Worm (Caenorhabditis elegans) whole organism, L1 larva: ENCODE measurements around the gene F11D11.12.

Experiments used
- ceh-82 ChIP-seq, 3 experiments: fragments of 150-350 bp in 1 of 3; sonication (generic microtip) in 2 of 3; optimal IDR thresholded peaks; 2 replicates each; lab custom pipeline; 2014 to 2017; ENCODE audit warnings: missing biosample characterization in 3 of 3, missing genetic modification characterization in 3 of 3
- ces-1 ChIP-seq: fragments of 150-350 bp; optimal IDR thresholded peaks from 2 replicates; lab custom pipeline; 2014; ENCODE audit warnings: missing biosample characterization, missing genetic modification reagents, missing genetic modification characterization
- fkh-10 ChIP-seq: sonication (generic microtip); optimal IDR thresholded peaks from 2 replicates; lab custom pipeline; 2017; ENCODE audit warnings: missing biosample characterization, missing genetic modification reagents, missing genetic modification characterization
- hlh-4 ChIP-seq: sonication (generic microtip); optimal IDR thresholded peaks from 2 replicates; lab custom pipeline; 2016; ENCODE audit warnings: mild to moderate bottlenecking, missing genetic modification characterization, missing compliant biosample characterization
- lsy-2 ChIP-seq, 2 experiments: fragments of 150-350 bp; optimal IDR thresholded peaks; 2 replicates each; lab custom pipeline; 2014; ENCODE audit warnings: missing biosample characterization in 2 of 2, missing genetic modification characterization in 2 of 2
- nhr-237 ChIP-seq: fragments of 150-350 bp; optimal IDR thresholded peaks from 2 replicates; lab custom pipeline; 2014; ENCODE audit warnings: missing biosample characterization, missing genetic modification characterization
- nhr-28 ChIP-seq: fragments of 150-350 bp; optimal IDR thresholded peaks from 2 replicates; lab custom pipeline; 2014; ENCODE audit warnings: missing biosample characterization, missing genetic modification characterization
- nhr-76 ChIP-seq: sonication (generic microtip); optimal IDR thresholded peaks from 2 replicates; lab custom pipeline; 2017; ENCODE audit warnings: missing biosample characterization, missing genetic modification characterization
- pax-3 ChIP-seq: fragments of 200-800 bp; sonication (Bioruptor generic); optimal IDR thresholded peaks from 2 replicates; lab custom pipeline; 2018; ENCODE audit warnings: mild to moderate bottlenecking, missing genetic modification characterization, moderate library complexity, missing compliant biosample characterization
- snpc-4 ChIP-seq: fragments of 150-350 bp; optimal IDR thresholded peaks from 2 replicates; lab custom pipeline; 2014; ENCODE audit warnings: missing biosample characterization, missing genetic modification characterization
- sup-37 ChIP-seq: fragments of 200-800 bp; sonication (Bioruptor generic); optimal IDR thresholded peaks from 2 replicates; lab custom pipeline; 2018; ENCODE audit warnings: mild to moderate bottlenecking, missing genetic modification characterization, missing compliant biosample characterization
- unc-86 ChIP-seq: sonication (generic microtip); optimal IDR thresholded peaks from 2 replicates; lab custom pipeline; 2016; ENCODE audit warnings: missing genetic modification characterization, missing compliant biosample characterization
- zip-4 ChIP-seq: fragments of 200-800 bp; sonication (Bioruptor generic); optimal IDR thresholded peaks from 2 replicates; lab custom pipeline; 2018; ENCODE audit warnings: mild to moderate bottlenecking, missing genetic modification characterization, moderate library complexity, missing compliant biosample characterization

DNA sequence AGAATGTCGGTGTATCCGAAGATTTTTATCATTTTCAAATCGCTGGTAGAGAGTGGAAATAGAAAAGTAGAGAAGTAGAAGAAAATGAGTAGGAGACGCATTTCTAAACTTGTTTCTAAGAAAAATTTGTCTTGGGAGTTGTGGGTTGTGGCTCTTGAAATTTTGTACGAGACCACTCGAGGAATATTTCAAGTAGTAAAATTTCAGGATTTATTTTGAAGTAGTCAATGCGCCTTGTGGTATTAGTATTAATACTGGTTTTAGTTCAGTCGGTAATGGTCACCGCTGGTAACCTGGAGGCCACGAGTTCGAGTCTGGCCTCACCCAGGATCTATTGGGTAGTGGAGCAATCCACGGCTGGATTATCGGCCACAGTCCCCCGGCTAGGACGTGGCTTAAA, 1.8 kb downstream of the F11D11.12 start, which contains the start of gene clec-252:
- TF ChIP-seq sup-37 (GFP tag; lab: Kevin White, UChicago) (no peak), ces-1 (GFP tag; lab: Kevin White, UChicago) (no peak), nhr-28 (tag; lab: Kevin White, UChicago) (no peak), nhr-237 (tag; lab: Kevin White, UChicago) (no peak), lsy-2 (tag; optimal IDR thresholded peaks at IDR 0.05; lab: Kevin White, UChicago) (no peak), zip-4 (no peak), fkh-10 (no peak), unc-86 (no peak), ceh-82 (tag; optimal IDR thresholded peaks at IDR 0.05; lab: Kevin White, UChicago) (no peak), snpc-4 (tag; lab: Kevin White, UChicago) (no peak), hlh-4 (tag; lab: Kevin White, UChicago) (no peak), nhr-76 (tag; lab: Kevin White, UChicago) (no peak), pax-3 (tag; lab: Kevin White, UChicago) (no peak)
